Worm (Caenorhabditis elegans) whole organism, late embryonic: ENCODE data around the gene piga-1.

Source experiments
- ahr-1 ChIP-seq: sonication (generic microtip); optimal IDR thresholded peaks from 2 replicates; lab custom pipeline; 2016; ENCODE audit warnings: missing genetic modification characterization, missing compliant biosample characterization
- ceh-9 ChIP-seq: sonication (generic microtip); optimal IDR thresholded peaks from 2 replicates; lab custom pipeline; 2016; ENCODE audit warnings: mild to moderate bottlenecking, missing genetic modification characterization, inconsistent platforms, missing compliant biosample characterization
- dmd-4 ChIP-seq: sonication (generic microtip); optimal IDR thresholded peaks from 2 replicates; lab custom pipeline; 2016; ENCODE audit warnings: borderline replicate concordance, missing genetic modification characterization, missing compliant biosample characterization
- dve-1 ChIP-seq: sonication (generic microtip); optimal IDR thresholded peaks from 2 replicates; lab custom pipeline; 2017; ENCODE audit warnings: antibody characterized with exemption, mild to moderate bottlenecking, missing genetic modification characterization, missing compliant biosample characterization
- lim-6 ChIP-seq: sonication (generic microtip); optimal IDR thresholded peaks from 2 replicates; lab custom pipeline; 2016; ENCODE audit warnings: missing genetic modification characterization, missing compliant biosample characterization
- odd-2 ChIP-seq: sonication (generic microtip); optimal IDR thresholded peaks from 2 replicates; lab custom pipeline; 2017; ENCODE audit warnings: antibody characterized with exemption, mild to moderate bottlenecking, missing genetic modification characterization, missing compliant biosample characterization
- pag-3 ChIP-seq: sonication (generic microtip); optimal IDR thresholded peaks from 2 replicates; lab custom pipeline; 2016; ENCODE audit warnings: missing compliant biosample characterization, missing genetic modification characterization, borderline replicate concordance
- pqm-1 ChIP-seq: sonication (generic microtip); optimal IDR thresholded peaks from 2 replicates; lab custom pipeline; 2016; ENCODE audit warnings: missing genetic modification characterization, missing compliant biosample characterization

DNA sequence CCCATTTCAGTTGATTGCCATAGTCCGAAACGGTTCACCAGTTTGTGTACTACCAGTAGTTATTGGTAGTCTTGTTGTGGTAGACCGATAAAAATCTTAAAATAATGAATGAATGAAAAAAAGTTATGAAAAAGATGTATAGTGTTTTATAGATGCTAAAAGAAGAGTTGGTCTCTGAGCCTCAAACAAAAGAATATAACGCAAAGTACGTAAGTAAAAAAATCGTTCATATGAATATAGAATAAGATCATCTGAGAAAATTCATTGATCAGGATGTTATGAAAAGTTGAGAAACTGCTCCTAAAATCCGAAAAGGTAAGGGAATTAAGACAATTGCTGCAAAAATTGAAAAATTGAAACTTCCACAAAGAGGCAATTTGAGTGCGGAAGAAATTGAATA lies 44.0 kb downstream of the piga-1 start, which contains the start of gene chhy-1:
- no peak for TF ChIP-seq ceh-9 (tag; lab: Kevin White, UChicago)
- TF ChIP-seq ahr-1, result no peak
- TF ChIP-seq pqm-1 (tag; lab: Kevin White, UChicago), result no peak
- TF ChIP-seq dmd-4 (tag; lab: Kevin White, UChicago), result no peak
- TF ChIP-seq lim-6 (tag; lab: Kevin White, UChicago), result no peak
- TF ChIP-seq dve-1 (tag; lab: Kevin White, UChicago), result no peak
- no peak for TF ChIP-seq odd-2 (tag; lab: Kevin White, UChicago)
- TF ChIP-seq pag-3, result no peak
